Worm (Caenorhabditis elegans) whole organism, midembryonic: ENCODE results near the gene F14H3.12.

Experiments used
- cog-1 ChIP-seq: sonication (generic microtip); optimal IDR thresholded peaks from 2 replicates; lab custom pipeline; 2016; ENCODE audit warnings: missing genetic modification characterization, missing compliant biosample characterization
- med-1 ChIP-seq: sonication (generic microtip); optimal IDR thresholded peaks from 2 replicates; lab custom pipeline; 2017; ENCODE audit warnings: missing genetic modification characterization, mild to moderate bottlenecking, missing compliant biosample characterization, antibody characterized with exemption, missing genetic modification reagents; ENCODE audit not compliant: insufficient read depth
- ref-1 ChIP-seq: fragments of 200-800 bp; sonication (Bioruptor generic); conservative IDR thresholded peaks from 2 replicates; pipeline ENCODE4 v1.3.6; 2022; ENCODE audit warnings: missing genetic modification reagents, missing genetic modification characterization, missing compliant biosample characterization

DNA sequence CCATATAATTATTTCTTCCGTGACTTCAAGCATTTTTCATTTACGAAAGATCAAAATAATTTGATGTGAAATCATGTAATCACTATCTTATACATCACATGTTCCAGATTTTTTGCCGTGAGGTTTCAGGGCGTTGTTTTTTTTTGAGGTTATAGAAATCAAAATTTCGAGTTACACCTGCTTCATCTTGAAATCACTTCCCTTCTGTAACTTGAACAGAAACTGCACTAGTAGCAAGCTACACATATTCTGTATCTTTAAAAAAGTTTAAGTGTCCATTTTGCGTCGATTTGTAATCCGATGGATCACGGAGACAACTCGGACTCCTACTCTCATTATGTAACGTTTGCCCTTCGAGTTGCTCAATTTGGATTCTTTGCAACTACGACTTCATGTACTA is 15.6 kb upstream of the F14H3.12 start, which contains the start of gene F22B8.3:
- no peak for TF ChIP-seq ref-1
- no peak for TF ChIP-seq med-1 (GFP tag; lab: Kevin White, UChicago)
- TF ChIP-seq cog-1 (tag; lab: Kevin White, UChicago), result no peak
